Worm (Caenorhabditis elegans): ENCODE results near the gene hrg-4.

hrg-4 gene

DNA sequence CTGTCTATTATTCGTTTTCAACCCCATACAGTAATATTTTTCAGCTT lies 7.6 kb upstream of the hrg-4 start, which contains the start of gene kdin-1:
kdin-1 (plus strand) TSS at position 38 of the 47 bp plus-strand sequence.
- TF ChIP-seq ceh-9 (tag; optimal IDR thresholded peaks at IDR 0.05) (no peak), unc-39 (tag; optimal IDR thresholded peaks at IDR 0.05) (no peak)

DNA sequence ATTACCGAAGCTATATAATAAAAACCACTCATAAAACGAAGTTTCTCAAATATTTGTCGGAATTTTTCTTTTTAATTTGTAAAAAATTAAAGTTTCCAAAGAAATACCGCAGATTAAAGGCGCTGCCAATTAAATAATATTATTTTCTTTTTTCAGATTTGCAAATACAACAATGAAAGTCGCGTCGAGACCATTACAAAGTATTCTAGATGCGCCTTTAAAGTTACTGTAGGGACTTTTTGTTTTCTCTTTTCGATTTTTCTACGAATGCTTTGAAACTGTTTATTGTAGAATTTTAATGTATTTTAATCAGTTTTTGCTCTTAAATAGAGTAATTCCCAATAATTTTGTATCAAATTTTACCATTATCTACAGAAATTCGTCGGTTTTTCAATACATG lies 7.4 kb upstream of the hrg-4 start:
- TF ChIP-seq nhr-28 (tag; optimal IDR thresholded peaks at IDR 0.05): no peak
- no peak for TF ChIP-seq nhr-237 (tag; optimal IDR thresholded peaks at IDR 0.05)
- no peak for TF ChIP-seq pha-4 (tag; optimal IDR thresholded peaks at IDR 0.05)
- no peak for TF ChIP-seq lin-39 (tag; optimal IDR thresholded peaks at IDR 0.05)

- peak; percentile 45 for TF ChIP-seq pqm-1 (tag; optimal IDR thresholded peaks at IDR 0.05)
- TF ChIP-seq ZK546.5 (tag; optimal IDR thresholded peaks at IDR 0.05): no peak
- TF ChIP-seq pha-4 (tag; optimal IDR thresholded peaks at IDR 0.05): no peak
- TF ChIP-seq nhr-77 (tag; optimal IDR thresholded peaks at IDR 0.05): peak; percentile 26
- no peak for TF ChIP-seq ztf-4 (tag; optimal IDR thresholded peaks at IDR 0.05)
- peak; percentile 69 for TF ChIP-seq elt-2 (tag; optimal IDR thresholded peaks at IDR 0.05)
- TF ChIP-seq tbx-2 (tag; optimal IDR thresholded peaks at IDR 0.05): no peak
- no peak for TF ChIP-seq nhr-67 (tag; optimal IDR thresholded peaks at IDR 0.05)
Measured at ce11 chrIV:11037118-11037719, 6.4 kb upstream of the hrg-4 start.

- TF ChIP-seq nhr-237 (tag; optimal IDR thresholded peaks at IDR 0.05) (no peak), unc-39 (tag; optimal IDR thresholded peaks at IDR 0.05) (no peak), sea-2 (GFP tag; optimal IDR thresholded peaks at IDR 0.05) (no peak), elt-1 (tag; optimal IDR thresholded peaks at IDR 0.05) (no peak), ceh-9 (tag; optimal IDR thresholded peaks at IDR 0.05) (no peak), ZK546.5 (tag; optimal IDR thresholded peaks at IDR 0.05) (no peak), pha-4 (tag; optimal IDR thresholded peaks at IDR 0.05) (peak; percentile 87), fkh-10 (GFP tag; optimal IDR thresholded peaks at IDR 0.05) (no peak), R02D3.7 (tag; optimal IDR thresholded peaks at IDR 0.05) (no peak), daf-12 (tag; optimal IDR thresholded peaks at IDR 0.05) (no peak), lin-39 (tag; optimal IDR thresholded peaks at IDR 0.05) (peak; percentile 31), unc-62 (GFP tag; optimal IDR thresholded peaks at IDR 0.05) (no peak), fkh-2 (tag; optimal IDR thresholded peaks at IDR 0.05) (no peak), nhr-25 (tag; optimal IDR thresholded peaks at IDR 0.05) (peak; percentile 10), nhr-23 (tag; optimal IDR thresholded peaks at IDR 0.05) (peak; percentile 58), ceh-82 (tag; optimal IDR thresholded peaks at IDR 0.05) (no peak), nhr-28 (tag; optimal IDR thresholded peaks at IDR 0.05) (no peak), egl-27 (tag; optimal IDR thresholded peaks at IDR 0.05) (no peak), nhr-11 (tag; optimal IDR thresholded peaks at IDR 0.05) (no peak), tbx-2 (tag; optimal IDR thresholded peaks at IDR 0.05) (no peak), nhr-12 (tag; optimal IDR thresholded peaks at IDR 0.05) (no peak), hmg-11 (tag; optimal IDR thresholded peaks at IDR 0.05) (peak; percentile 51), nhr-76 (tag; optimal IDR thresholded peaks at IDR 0.05) (no peak), mdl-1 (tag; optimal IDR thresholded peaks at IDR 0.05) (no peak), ztf-4 (tag; optimal IDR thresholded peaks at IDR 0.05) (no peak), jun-1 (tag; optimal IDR thresholded peaks at IDR 0.05) (peak; percentile 44), lsy-12 (tag; optimal IDR thresholded peaks at IDR 0.05) (peak; percentile 45), aly-2 (tag; optimal IDR thresholded peaks at IDR 0.05) (no peak), ceh-28 (tag; optimal IDR thresholded peaks at IDR 0.05) (peak; percentile 38), nhr-43 (tag; optimal IDR thresholded peaks at IDR 0.05; ENCODE audit: poor library complexity, severe bottlenecking) (no peak), ceh-16 (tag; optimal IDR thresholded peaks at IDR 0.05) (no peak), elt-3 (tag; optimal IDR thresholded peaks at IDR 0.05) (no peak), ama-1 (optimal IDR thresholded peaks at IDR 0.05) (no peak), ztf-11 (tag; optimal IDR thresholded peaks at IDR 0.05) (no peak), pqm-1 (tag; optimal IDR thresholded peaks at IDR 0.05) (peak; percentile 16), nhr-77 (tag; optimal IDR thresholded peaks at IDR 0.05) (no peak), lin-15B (tag; optimal IDR thresholded peaks at IDR 0.05) (peak; percentile 63), elt-2 (tag; optimal IDR thresholded peaks at IDR 0.05) (peak; percentile 35), nhr-67 (tag; optimal IDR thresholded peaks at IDR 0.05) (no peak), egl-5 (tag; optimal IDR thresholded peaks at IDR 0.05) (no peak), fos-1 (tag; optimal IDR thresholded peaks at IDR 0.05) (no peak), zag-1 (tag; optimal IDR thresholded peaks at IDR 0.05) (no peak), nfya-1 (tag; optimal IDR thresholded peaks at IDR 0.05; ENCODE audit: insufficient read depth) (peak; percentile 65), mml-1 (tag; optimal IDR thresholded peaks at IDR 0.05) (no peak), eor-1 (tag; optimal IDR thresholded peaks at IDR 0.05) (no peak), snpc-4 (tag; optimal IDR thresholded peaks at IDR 0.05) (peak; percentile 70), skn-1 (tag; optimal IDR thresholded peaks at IDR 0.05) (no peak)
Measured at ce11 chrIV:11036222-11036621, 5.4 kb upstream of the hrg-4 start, which contains the start of gene fkb-1. fkb-1 (plus strand) TSS chrIV:11036582.

Measured in whole organism, L3 larva.